Worm (Caenorhabditis elegans) whole organism, midembryonic: ENCODE measurements around the gene F42H10.2.

Experiments
- med-1 ChIP-seq: sonication (generic microtip); optimal IDR thresholded peaks from 2 replicates; lab custom pipeline; 2017; ENCODE audit warnings: missing genetic modification characterization, mild to moderate bottlenecking, missing compliant biosample characterization, antibody characterized with exemption, missing genetic modification reagents; ENCODE audit not compliant: insufficient read depth
- ztf-29 ChIP-seq: fragments of 200-800 bp; sonication (Bioruptor generic); IDR thresholded peaks from 2 replicates; pipeline ENCODE4 v1.3.6; 2022; ENCODE audit warnings: missing genetic modification reagents, missing genetic modification characterization, missing compliant biosample characterization

ce11 chrIII:8491945-8492344 lies 1.5 kb downstream of the F42H10.2 start:
- TF ChIP-seq med-1 = no peak
- TF ChIP-seq ztf-29 = no peak
